Fruit fly (Drosophila melanogaster) whole organism, embryonic: ENCODE measurements around the gene RabGGTa.

ENCODE experiments used
- Blimp-1 ChIP-seq: fragments of 200-800 bp; sonication (Bioruptor generic); optimal IDR thresholded peaks from 3 replicates; lab custom pipeline; 2018; ENCODE audit warnings: missing biosample characterization, missing genetic modification characterization, mild to moderate bottlenecking, moderate library complexity, missing genetic modification reagents
- CG10267 ChIP-seq: fragments of 200-800 bp; sonication (Bioruptor generic); optimal IDR thresholded peaks from 2 replicates; lab custom pipeline; 2018; ENCODE audit warnings: missing biosample characterization, mild to moderate bottlenecking, missing genetic modification characterization, moderate library complexity
- CG10274 ChIP-seq: fragments of 200-800 bp; sonication (Bioruptor generic); optimal IDR thresholded peaks from 3 replicates; lab custom pipeline; 2017; ENCODE audit warnings: missing biosample characterization, mild to moderate bottlenecking, missing genetic modification characterization
- CG10462 ChIP-seq: fragments of 200-800 bp; sonication (Bioruptor generic); optimal IDR thresholded peaks from 2 replicates; lab custom pipeline; 2016; ENCODE audit warnings: missing biosample characterization, missing genetic modification characterization
- CG11456 ChIP-seq: fragments of 200-800 bp; sonication (Bioruptor generic); IDR thresholded peaks from 3 replicates; pipeline ENCODE4 v1.3.6; 2022; ENCODE audit warnings: missing biosample characterization, missing genetic modification characterization
- CG12236 ChIP-seq: fragments of 200-800 bp; sonication (Bioruptor generic); optimal IDR thresholded peaks from 2 replicates; lab custom pipeline; 2016; ENCODE audit warnings: missing biosample characterization, missing genetic modification characterization
- CG12942 ChIP-seq: fragments of 200-800 bp; sonication (Bioruptor generic); optimal IDR thresholded peaks from 3 replicates; lab custom pipeline; 2016; ENCODE audit warnings: missing biosample characterization, missing genetic modification characterization
- CG13296 ChIP-seq: fragments of 200-800 bp; sonication (Bioruptor generic); optimal IDR thresholded peaks from 3 replicates; lab custom pipeline; 2018; ENCODE audit warnings: missing biosample characterization, mild to moderate bottlenecking, missing genetic modification characterization
- CG14441 ChIP-seq: fragments of 200-800 bp; sonication (Bioruptor generic); IDR thresholded peaks from 2 replicates; pipeline ENCODE4 v1.3.6; 2022; ENCODE audit warnings: missing biosample characterization, missing genetic modification characterization
- CG14965 ChIP-seq: fragments of 200-800 bp; sonication (Bioruptor generic); optimal IDR thresholded peaks from 2 replicates; lab custom pipeline; 2016; ENCODE audit warnings: missing biosample characterization, missing genetic modification characterization, borderline replicate concordance
- CG1792 ChIP-seq: fragments of 200-800 bp; sonication (Bioruptor generic); optimal IDR thresholded peaks from 2 replicates; lab custom pipeline; 2016; ENCODE audit warnings: missing biosample characterization, missing genetic modification characterization
- CG30403 ChIP-seq: fragments of 200-800 bp; sonication (Bioruptor generic); optimal IDR thresholded peaks from 3 replicates; lab custom pipeline; 2016; ENCODE audit warnings: missing biosample characterization, missing genetic modification characterization
- CG31224 ChIP-seq: fragments of 200-800 bp; sonication (Bioruptor generic); IDR thresholded peaks from 2 replicates; pipeline ENCODE4 v1.3.6; 2022; ENCODE audit warnings: missing biosample characterization, missing genetic modification characterization
- CG32767 ChIP-seq: fragments of 200-800 bp; sonication (Bioruptor generic); IDR thresholded peaks from 2 replicates; pipeline ENCODE4 v1.3.6; 2022; ENCODE audit warnings: missing biosample characterization, missing genetic modification characterization
- CG3407 ChIP-seq: fragments of 200-800 bp; sonication (Bioruptor generic); optimal IDR thresholded peaks from 2 replicates; lab custom pipeline; 2018; ENCODE audit warnings: missing biosample characterization, mild to moderate bottlenecking, missing genetic modification characterization
- CG34224 ChIP-seq: fragments of 200-800 bp; sonication (Bioruptor generic); IDR thresholded peaks from 3 replicates; pipeline ENCODE4 v1.3.6; 2022; ENCODE audit warnings: missing biosample characterization, missing genetic modification characterization; ENCODE audit not compliant: partially characterized antibody
- CG3995 ChIP-seq: fragments of 200-800 bp; sonication (Bioruptor generic); optimal IDR thresholded peaks from 3 replicates; lab custom pipeline; 2016; ENCODE audit warnings: missing biosample characterization, missing genetic modification characterization
- CG4328 ChIP-seq: fragments of 200-800 bp; sonication (Bioruptor generic); optimal IDR thresholded peaks from 3 replicates; lab custom pipeline; 2017; ENCODE audit warnings: missing biosample characterization, missing genetic modification reagents, missing genetic modification characterization
- CG4730 ChIP-seq: fragments of 200-800 bp; sonication (Bioruptor generic); IDR thresholded peaks from 2 replicates; pipeline ENCODE4 v1.3.6; 2022; ENCODE audit warnings: missing biosample characterization, missing genetic modification characterization
- CG6854 ChIP-seq: fragments of 200-800 bp; sonication (Bioruptor generic); optimal IDR thresholded peaks from 3 replicates; lab custom pipeline; 2017; ENCODE audit warnings: missing biosample characterization, mild to moderate bottlenecking, missing genetic modification characterization
- CG7745 ChIP-seq: fragments of 200-800 bp; sonication (Bioruptor generic); optimal IDR thresholded peaks from 2 replicates; lab custom pipeline; 2018; ENCODE audit warnings: missing biosample characterization, mild to moderate bottlenecking, missing genetic modification characterization, moderate library complexity
- CG9797 ChIP-seq: fragments of 200-800 bp; sonication (Bioruptor generic); optimal IDR thresholded peaks from 3 replicates; lab custom pipeline; 2018; ENCODE audit warnings: missing biosample characterization, mild to moderate bottlenecking, missing genetic modification characterization
- CTCF ChIP-seq: fragments of 200-800 bp; sonication (Bioruptor generic); optimal IDR thresholded peaks from 2 replicates; lab custom pipeline; 2017; ENCODE audit warnings: missing biosample characterization, mild to moderate bottlenecking, missing genetic modification characterization, moderate library complexity
- D19A ChIP-seq: fragments of 200-800 bp; optimal IDR thresholded peaks from 3 replicates; lab custom pipeline; 2019; ENCODE audit warnings: missing biosample characterization, mild to moderate bottlenecking, missing genetic modification characterization, moderate library complexity
- H2.0 ChIP-seq: fragments of 200-800 bp; sonication (Bioruptor generic); IDR thresholded peaks from 2 replicates; pipeline ENCODE4 v1.3.6; 2022; ENCODE audit warnings: missing biosample characterization, missing genetic modification characterization
- NC2α ChIP-seq: fragments of 200-800 bp; sonication (Bioruptor generic); optimal IDR thresholded peaks from 2 replicates; lab custom pipeline; 2016; ENCODE audit warnings: missing biosample characterization, missing genetic modification characterization
- NFAT ChIP-seq: fragments of 200-800 bp; sonication (Bioruptor generic); IDR thresholded peaks from 2 replicates; pipeline ENCODE4 v1.3.6; 2022; ENCODE audit warnings: missing biosample characterization, missing genetic modification characterization
- Ravus ChIP-seq: fragments of 200-800 bp; sonication (Bioruptor generic); IDR thresholded peaks from 2 replicates; pipeline ENCODE4 v1.3.6; 2022; ENCODE audit warnings: missing biosample characterization, missing genetic modification characterization
- Rfx ChIP-seq: fragments of 200-800 bp; sonication (Bioruptor generic); IDR thresholded peaks from 2 replicates; pipeline ENCODE4 v1.3.6; 2022; ENCODE audit warnings: missing biosample characterization, missing genetic modification characterization
- Side ChIP-seq: fragments of 200-800 bp; sonication (Bioruptor generic); optimal IDR thresholded peaks from 2 replicates; lab custom pipeline; 2016; ENCODE audit warnings: missing biosample characterization, missing genetic modification characterization
- Spps ChIP-seq: fragments of 200-800 bp; sonication (Bioruptor generic); optimal IDR thresholded peaks from 2 replicates; lab custom pipeline; 2018; ENCODE audit warnings: missing biosample characterization, mild to moderate bottlenecking, missing genetic modification characterization
- cad ChIP-seq: fragments of >200 bp; optimal IDR thresholded peaks from 2 replicates; lab custom pipeline; 2017; ENCODE audit warnings: missing biosample characterization, missing genetic modification characterization
- chinmo ChIP-seq: fragments of 200-800 bp; sonication (Bioruptor generic); IDR thresholded peaks from 4 replicates; pipeline ENCODE4 v1.3.6; 2022; ENCODE audit warnings: missing biosample characterization, missing genetic modification characterization; ENCODE audit not compliant: partially characterized antibody
- corto ChIP-seq: fragments of 200-800 bp; sonication (Bioruptor generic); optimal IDR thresholded peaks from 2 replicates; lab custom pipeline; 2016; ENCODE audit warnings: missing biosample characterization, mild to moderate bottlenecking, missing genetic modification characterization, moderate library complexity
- cwo ChIP-seq: fragments of 200-800 bp; sonication (Bioruptor generic); optimal IDR thresholded peaks from 3 replicates; lab custom pipeline; 2017; ENCODE audit warnings: missing biosample characterization, missing genetic modification characterization, mild to moderate bottlenecking, moderate library complexity, missing genetic modification reagents
- esg ChIP-seq: fragments of 200-800 bp; sonication (Bioruptor generic); conservative IDR thresholded peaks from 2 replicates; pipeline ENCODE4 v1.3.6; 2022; ENCODE audit warnings: missing biosample characterization, missing genetic modification characterization
- gem ChIP-seq: fragments of 200-800 bp; sonication (Bioruptor generic); optimal IDR thresholded peaks from 2 replicates; lab custom pipeline; 2019; ENCODE audit warnings: missing biosample characterization, mild to moderate bottlenecking, missing genetic modification characterization, moderate library complexity
- gro ChIP-seq: fragments of 200-800 bp; sonication (Bioruptor generic); optimal IDR thresholded peaks from 2 replicates; lab custom pipeline; 2016; ENCODE audit warnings: missing biosample characterization, missing genetic modification characterization
- kni ChIP-seq: fragments of 200-800 bp; sonication (Bioruptor generic); optimal IDR thresholded peaks from 3 replicates; lab custom pipeline; 2017; ENCODE audit warnings: mild to moderate bottlenecking, missing biosample characterization, missing genetic modification reagents, missing genetic modification characterization
- lmd ChIP-seq: fragments of 200-800 bp; sonication (Bioruptor generic); IDR thresholded peaks from 2 replicates; pipeline ENCODE4 v1.3.6; 2022; ENCODE audit warnings: missing biosample characterization, missing genetic modification characterization
- lola ChIP-seq, 3 experiments: fragments of >200 bp in 2 of 3; fragments of 200-800 bp in 1 of 3; sonication (Bioruptor generic) in 1 of 3; optimal IDR thresholded peaks; 2 replicates each; lab custom pipeline; 2017 to 2019; ENCODE audit warnings: missing biosample characterization in 3 of 3, missing genetic modification characterization in 3 of 3, mild to moderate bottlenecking in 1 of 3, moderate library complexity in 1 of 3
- mld ChIP-seq: fragments of 200-800 bp; sonication (Bioruptor generic); IDR thresholded peaks from 3 replicates; pipeline ENCODE4 v1.3.6; 2022; ENCODE audit warnings: missing biosample characterization, missing genetic modification characterization; ENCODE audit not compliant: partially characterized antibody
- psq ChIP-seq: fragments of 200-800 bp; sonication (Bioruptor generic); optimal IDR thresholded peaks from 2 replicates; lab custom pipeline; 2017; ENCODE audit warnings: missing biosample characterization, missing genetic modification characterization
- salm ChIP-seq: fragments of 200-800 bp; sonication (Bioruptor generic); optimal IDR thresholded peaks from 2 replicates; lab custom pipeline; 2018; ENCODE audit warnings: missing biosample characterization, mild to moderate bottlenecking, missing genetic modification characterization
- sima ChIP-seq: fragments of 200-800 bp; sonication (Bioruptor generic); optimal IDR thresholded peaks from 2 replicates; lab custom pipeline; 2016; ENCODE audit warnings: missing biosample characterization, missing genetic modification characterization
- slou ChIP-seq: fragments of 200-800 bp; sonication (Bioruptor generic); optimal IDR thresholded peaks from 3 replicates; lab custom pipeline; 2016; ENCODE audit warnings: missing biosample characterization, missing genetic modification characterization
- sna ChIP-seq: fragments of 200-800 bp; sonication (Bioruptor generic); IDR thresholded peaks from 2 replicates; pipeline ENCODE4 v1.3.6; 2022; ENCODE audit warnings: missing biosample characterization, missing genetic modification characterization; ENCODE audit not compliant: partially characterized antibody
- toy ChIP-seq: fragments of 200-800 bp; sonication (Bioruptor generic); IDR thresholded peaks from 2 replicates; pipeline ENCODE4 v1.3.6; 2022; ENCODE audit warnings: missing biosample characterization, missing genetic modification characterization
- twi ChIP-seq: fragments of 200-800 bp; optimal IDR thresholded peaks from 2 replicates; lab custom pipeline; 2019; ENCODE audit warnings: missing biosample characterization, mild to moderate bottlenecking, missing genetic modification characterization, moderate library complexity
- zfh1 ChIP-seq: fragments of 200-800 bp; sonication (Bioruptor generic); IDR thresholded peaks from 3 replicates; pipeline ENCODE4 v1.3.6; 2022; ENCODE audit warnings: missing biosample characterization, missing genetic modification characterization

RabGGTa gene

DNA sequence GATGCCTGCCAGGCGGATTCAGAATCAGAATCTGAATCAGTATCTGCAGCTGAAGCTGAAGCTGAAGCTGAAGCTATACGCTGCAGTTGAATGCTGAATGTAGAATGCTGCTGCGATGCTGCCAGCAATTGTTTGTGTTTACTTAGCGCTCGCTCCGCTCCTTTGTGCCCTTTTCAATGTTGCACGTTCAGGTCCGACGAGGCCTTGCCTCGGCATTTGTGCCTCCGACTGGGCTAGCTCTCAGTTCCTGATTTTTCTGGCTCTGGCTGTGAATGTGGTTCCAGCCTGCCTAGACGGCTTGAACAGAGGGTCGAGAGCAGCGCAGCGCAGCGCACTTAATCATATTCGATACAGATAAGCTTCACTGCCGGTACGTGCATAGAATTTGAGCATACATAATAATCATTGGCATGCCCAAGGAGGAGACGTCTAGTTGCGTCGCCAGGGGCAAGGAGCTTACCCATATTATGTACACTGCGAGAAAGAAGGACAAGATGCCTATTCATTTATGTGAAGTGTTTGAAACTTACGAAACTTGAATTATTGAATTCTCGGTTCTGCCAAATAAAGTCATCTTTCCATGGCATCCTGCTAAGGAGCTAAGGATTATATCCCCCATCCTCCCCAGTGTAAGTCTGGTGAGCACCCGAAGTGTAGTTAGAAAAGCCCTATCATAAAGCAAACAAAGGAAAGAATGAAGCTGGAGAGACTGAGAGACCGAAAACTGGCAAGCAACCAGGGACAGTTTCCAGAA is 7.2 kb upstream of the RabGGTa start (continued):
- TF ChIP-seq CG1792 (GFP tag; lab: Kevin White, UChicago) (no peak), CG30403 (GFP tag; lab: Kevin White, UChicago) (no peak), CG4730 (GFP tag; lab: Robert Waterston, UW) (no peak), zfh1 (GFP tag; lab: Robert Waterston, UW) (no peak), chinmo (GFP tag; lab: Robert Waterston, UW) (0 out of 4 replicates have a peak, but pooled peaks have one; percentile 24), CG32767 (GFP tag; lab: Robert Waterston, UW) (no peak), CG6854 (no peak), CG13296 (GFP tag; lab: Kevin White, UChicago) (no peak), lola (GFP tag; optimal IDR thresholded peaks at IDR 0.05; lab: Kevin White, UChicago) (peak in 1 of 3 experiments; percentile 10), Rfx (no peak), CG12236 (no peak), Ravus (GFP tag; lab: Robert Waterston, UW) (no peak), lmd (GFP tag; lab: Robert Waterston, UW) (0 out of 2 replicates have a peak, but pooled peaks have one; percentile 11), psq (GFP tag; lab: Kevin White, UChicago) (no peak), CG14441 (GFP tag; lab: Robert Waterston, UW) (no peak), CTCF (GFP tag; lab: Kevin White, UChicago) (no peak), corto (GFP tag; lab: Kevin White, UChicago) (no peak), CG14965 (GFP tag; lab: Kevin White, UChicago) (no peak), CG11456 (GFP tag; lab: Robert Waterston, UW) (no peak), gro (no peak), CG12942 (no peak), gem (tag; lab: Kevin White, UChicago) (peak; percentile 41), H2.0 (GFP tag; lab: Robert Waterston, UW) (no peak), CG3407 (GFP tag; lab: Kevin White, UChicago) (no peak), NFAT (GFP tag; lab: Robert Waterston, UW) (0 out of 2 replicates have a peak, but pooled peaks have one; percentile 21), sima (GFP tag; lab: Kevin White, UChicago) (no peak), CG9797 (GFP tag; lab: Kevin White, UChicago) (no peak), kni (no peak), D19A (peak; percentile 4), toy (GFP tag; lab: Robert Waterston, UW) (no peak), slou (no peak), salm (tag; lab: Kevin White, UChicago) (no peak), CG10274 (no peak), CG4328 (GFP tag; lab: Kevin White, UChicago) (no peak), cad (GFP tag; lab: Kevin White, UChicago) (no peak), CG10462 (no peak), twi (tag; lab: Kevin White, UChicago) (no peak), CG34224 (GFP tag; lab: Robert Waterston, UW) (no peak), CG10267 (tag; lab: Kevin White, UChicago) (peak; percentile 10), esg (GFP tag; lab: Robert Waterston, UW) (no peak), CG7745 (tag; lab: Kevin White, UChicago) (no peak), Side (GFP tag; lab: Kevin White, UChicago) (no peak), NC2α (GFP tag; lab: Kevin White, UChicago) (no peak), CG31224 (GFP tag; lab: Robert Waterston, UW) (no peak), sna (no peak), CG3995 (GFP tag; lab: Kevin White, UChicago) (no peak), Blimp-1 (GFP tag; lab: Kevin White, UChicago) (peak; percentile 5), Spps (tag; lab: Kevin White, UChicago) (no peak), cwo (no peak), mld (GFP tag; lab: Robert Waterston, UW) (no peak)
